Worm (Caenorhabditis elegans): Measurements from ENCODE around the gene aly-3.

aly-3 gene

ce11 chrIV:12124314-12125084 lies 1.4 kb downstream of the aly-3 start, which contains the start of gene dhhc-6:
TSS of gene dhhc-6 (plus strand) at chrIV:12124952.
- TF ChIP-seq lin-38 (GFP tag; IDR thresholded peaks at IDR 0.05): peak; percentile 44
- TF ChIP-seq set-16 (GFP tag; IDR thresholded peaks at IDR 0.05): peak; percentile 75
- no peak for TF ChIP-seq unc-39 (tag; optimal IDR thresholded peaks at IDR 0.05)
- TF ChIP-seq tra-1 (GFP tag; IDR thresholded peaks at IDR 0.05): no peak
- TF ChIP-seq nhr-111 (GFP tag; optimal IDR thresholded peaks at IDR 0.05): no peak
- no peak for TF ChIP-seq spr-1 (tag; optimal IDR thresholded peaks at IDR 0.05)
- TF ChIP-seq Y5F2A.4 (GFP tag; optimal IDR thresholded peaks at IDR 0.05): no peak
- TF ChIP-seq snpc-4 (tag; optimal IDR thresholded peaks at IDR 0.05): no peak
- peak; percentile 31; the same call in 1 of the 2 replicates for TF ChIP-seq snpc-1.2 (GFP tag; IDR thresholded peaks at IDR 0.05)
- peak; percentile 30 for TF ChIP-seq mep-1 (tag; optimal IDR thresholded peaks at IDR 0.05)

DNA sequence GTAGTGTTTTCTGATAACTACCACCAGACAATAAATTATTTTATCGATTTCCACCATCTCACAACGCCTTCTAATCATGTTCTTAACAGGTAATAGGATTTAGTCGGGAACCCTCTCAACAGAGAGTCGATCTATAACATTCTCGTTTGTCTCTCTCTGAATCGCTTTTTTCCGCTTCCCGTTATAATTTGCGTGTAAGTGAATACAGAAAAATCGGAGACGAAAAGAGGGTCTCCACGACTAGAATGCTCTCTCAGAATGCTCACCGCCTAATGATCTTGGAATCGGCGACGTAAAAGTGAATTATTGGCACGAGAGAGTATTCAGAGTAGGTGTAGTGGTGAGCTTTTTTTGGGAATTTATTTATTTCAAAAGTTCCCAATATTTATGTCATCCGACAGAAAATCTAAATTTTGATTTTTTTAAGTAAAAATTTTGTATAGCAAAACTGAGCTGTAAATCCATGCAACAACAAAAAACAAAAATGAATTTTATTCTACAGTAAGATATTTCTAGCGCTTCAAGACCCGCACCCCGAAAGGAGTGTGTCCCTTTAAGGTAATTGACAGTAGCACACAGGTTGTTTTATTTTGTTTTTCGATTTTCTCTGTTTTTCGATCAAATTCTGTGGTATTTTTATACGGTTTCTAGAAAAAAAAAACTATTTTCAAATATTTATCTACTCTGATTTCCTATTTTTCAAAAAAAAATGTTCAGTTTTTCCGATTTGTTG lies 3.8 kb downstream of the aly-3 start:
- TF ChIP-seq aha-1 (tag) (peak; percentile 1), lin-13 (GFP tag; optimal IDR thresholded peaks at IDR 0.05) (no peak), lsy-2 (tag; optimal IDR thresholded peaks at IDR 0.05) (peak in 1 of 2 experiments; percentile 22)

DNA sequence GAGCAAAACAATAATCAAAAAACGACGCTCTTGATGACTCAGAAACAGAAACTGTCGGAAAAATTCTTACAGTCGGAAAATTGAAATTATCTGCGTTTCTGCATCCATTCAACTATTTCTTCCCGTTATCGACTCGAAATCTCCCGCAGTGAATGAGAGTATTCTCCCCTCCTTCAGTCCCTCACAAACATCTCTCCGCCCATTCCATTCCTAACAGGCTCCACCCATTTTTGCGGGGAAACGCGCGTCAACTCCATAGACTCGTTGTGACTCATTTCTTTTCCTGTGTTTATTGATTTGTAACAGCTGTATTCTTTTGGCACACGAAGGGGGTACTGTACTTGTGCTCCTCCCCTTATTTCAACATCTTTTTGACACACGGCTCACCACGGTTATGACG lies 4.8 kb downstream of the aly-3 start:
- TF ChIP-seq F37D6.2 (tag; optimal IDR thresholded peaks at IDR 0.05): no peak
- no peak for TF ChIP-seq snpc-1.2 (GFP tag; IDR thresholded peaks at IDR 0.05)
- TF ChIP-seq attf-4 (tag; optimal IDR thresholded peaks at IDR 0.05): no peak
- TF ChIP-seq nhr-42 (GFP tag; IDR thresholded peaks at IDR 0.05): no peak
- no peak for TF ChIP-seq pha-4 (GFP tag; IDR thresholded peaks at IDR 0.05)
- peak; percentile 12 for TF ChIP-seq pha-4 (tag; optimal IDR thresholded peaks at IDR 0.05)
- no peak for TF ChIP-seq ceh-44 (GFP tag; IDR thresholded peaks at IDR 0.05)
- no peak for TF ChIP-seq ZK337.2 (GFP tag; IDR thresholded peaks at IDR 0.05)
- TF ChIP-seq ztf-7 (tag; optimal IDR thresholded peaks at IDR 0.05): no peak
- no peak for TF ChIP-seq ceh-82 (tag; optimal IDR thresholded peaks at IDR 0.05)
- TF ChIP-seq fos-1 (tag; optimal IDR thresholded peaks at IDR 0.05): no peak
- TF ChIP-seq egl-43 (GFP tag; IDR thresholded peaks at IDR 0.05): no peak
- 0 out of 2 replicates have a peak, but pooled peaks have one; percentile 12 for TF ChIP-seq hmg-1.1 (GFP tag; IDR thresholded peaks at IDR 0.05)
- TF ChIP-seq daf-19 (GFP tag; conservative IDR thresholded peaks at IDR 0.05): no peak
- TF ChIP-seq Y48G9A.11 (GFP tag; IDR thresholded peaks at IDR 0.05): no peak
- TF ChIP-seq hlh-11 (tag; optimal IDR thresholded peaks at IDR 0.05): peak; percentile 12
- no peak for TF ChIP-seq cey-2 (tag; optimal IDR thresholded peaks at IDR 0.05; ENCODE audit: borderline replicate concordance, insufficient read depth)
- no peak for TF ChIP-seq mes-2 (tag; optimal IDR thresholded peaks at IDR 0.05; ENCODE audit: poor library complexity, severe bottlenecking)
- TF ChIP-seq saeg-2 (GFP tag; IDR thresholded peaks at IDR 0.05): no peak
- TF ChIP-seq sdz-12 (GFP tag; optimal IDR thresholded peaks at IDR 0.05): no peak
- TF ChIP-seq hif-1 (tag; optimal IDR thresholded peaks at IDR 0.05): no peak
- no peak for TF ChIP-seq ceh-62 (tag; optimal IDR thresholded peaks at IDR 0.05)
- no peak for TF ChIP-seq lin-29 (GFP tag; IDR thresholded peaks at IDR 0.05)
- no peak for TF ChIP-seq F10B5.3 (tag; optimal IDR thresholded peaks at IDR 0.05)
- TF ChIP-seq lsy-2 (tag; optimal IDR thresholded peaks at IDR 0.05): peak in 1 of 2 experiments; percentile 30
